Worm (Caenorhabditis elegans): Measurements from ENCODE around the gene T19H12.2.

- TF ChIP-seq ceh-39 (tag; optimal IDR thresholded peaks at IDR 0.05) (no peak), mep-1 (tag; optimal IDR thresholded peaks at IDR 0.05) (no peak), unc-120 (tag; optimal IDR thresholded peaks at IDR 0.05; ENCODE audit: poor library complexity, severe bottlenecking) (no peak)
Observed at ce11 chrV:4850446-4850845, 39.8 kb upstream of the T19H12.2 start.
